Worm (Caenorhabditis elegans): ENCODE results near the gene far-8.

- TF ChIP-seq flt-1 (GFP tag; IDR thresholded peaks at IDR 0.05) (no peak), cog-1 (tag; optimal IDR thresholded peaks at IDR 0.05) (no peak)
Measured at ce11 chrIII:815845-816244, 26.9 kb upstream of the far-8 start, which contains the start of gene dac-1.

Measured in whole organism, midembryonic.